Worm (Caenorhabditis elegans) whole organism, dauer: ENCODE data around the gene fbxc-20.

ENCODE experiments used
- unc-62 ChIP-seq: sonication (generic microtip); optimal IDR thresholded peaks from 2 replicates; lab custom pipeline; 2017; ENCODE audit warnings: missing biosample characterization, missing genetic modification reagents, missing genetic modification characterization

The fbxc-20 gene

ce11 chrII:2415439-2415838 lies 3.5 kb upstream of the fbxc-20 start, which contains the start of gene fbxa-4:
Gene fbxa-4, minus strand, starts transcription at chrII:2415531.
- TF ChIP-seq unc-62, result no peak

- TF ChIP-seq unc-62, result no peak
Measured at ce11 chrII:2417889-2418288, 1.0 kb upstream of the fbxc-20 start, which contains the start of the genes F42G2.5 and F42G2.7. Gene F42G2.5, minus strand, starts transcription at chrII:2417989. Gene F42G2.7, plus strand, starts transcription at chrII:2418158.

ce11 chrII:2420685-2421084 lies 1.7 kb downstream of the fbxc-20 start:
- TF ChIP-seq unc-62, result no peak

- no peak for TF ChIP-seq unc-62
Measured at ce11 chrII:2421185-2421584, 2.2 kb downstream of the fbxc-20 start.

ce11 chrII:2421905-2422304 lies 3.0 kb downstream of the fbxc-20 start, which contains the start of gene F42G2.2:
Gene F42G2.2, plus strand, starts transcription at chrII:2422205.
- no peak for TF ChIP-seq unc-62

- TF ChIP-seq unc-62, result no peak
Measured at ce11 chrII:2422427-2422826, 3.5 kb downstream of the fbxc-20 start.

ce11 chrII:2431972-2432371 lies 13.0 kb downstream of the fbxc-20 start, which contains the start of gene ceh-86:
Gene ceh-86, minus strand, starts transcription at chrII:2432072.
- TF ChIP-seq unc-62, result no peak

- TF ChIP-seq unc-62, result no peak
Measured at ce11 chrII:2435566-2435965, 16.6 kb downstream of the fbxc-20 start.

ce11 chrII:2436757-2437156 lies 17.8 kb downstream of the fbxc-20 start:
- no peak for TF ChIP-seq unc-62

ce11 chrII:2438180-2438579 lies 19.2 kb downstream of the fbxc-20 start:
- TF ChIP-seq unc-62, result no peak

- TF ChIP-seq unc-62, result no peak
Measured at ce11 chrII:2438944-2439343, 20.0 kb downstream of the fbxc-20 start.

- no peak for TF ChIP-seq unc-62
Measured at ce11 chrII:2440312-2440711, 21.4 kb downstream of the fbxc-20 start.

ce11 chrII:2442243-2442642 lies 23.3 kb downstream of the fbxc-20 start:
- no peak for TF ChIP-seq unc-62

ce11 chrII:2442979-2443378 lies 24.0 kb downstream of the fbxc-20 start, which contains the start of gene vab-19:
Gene vab-19, plus strand, starts transcription at chrII:2443279.
- no peak for TF ChIP-seq unc-62

ce11 chrII:2445164-2445563 lies 26.2 kb downstream of the fbxc-20 start:
- no peak for TF ChIP-seq unc-62

ce11 chrII:2446727-2447126 lies 27.8 kb downstream of the fbxc-20 start:
- TF ChIP-seq unc-62, result no peak

- no peak for TF ChIP-seq unc-62
Measured at ce11 chrII:2450990-2451389, 32.1 kb downstream of the fbxc-20 start.

- TF ChIP-seq unc-62, result no peak
Measured at ce11 chrII:2452492-2452891, 33.6 kb downstream of the fbxc-20 start.

ce11 chrII:2454822-2455221 lies 35.9 kb downstream of the fbxc-20 start:
- no peak for TF ChIP-seq unc-62
